Worm (Caenorhabditis elegans) whole organism, L3 larva: ENCODE measurements around the gene ags-3.

Experiments used
- R02D3.7 ChIP-seq: fragments of 150-350 bp; optimal IDR thresholded peaks from 2 replicates; lab custom pipeline; 2014; ENCODE audit warnings: missing biosample characterization, missing genetic modification characterization
- ZK546.5 ChIP-seq: sonication (generic microtip); optimal IDR thresholded peaks from 2 replicates; lab custom pipeline; 2017; ENCODE audit warnings: missing biosample characterization, missing genetic modification characterization
- ama-1 ChIP-seq: fragments of 150-350 bp; optimal IDR thresholded peaks from 2 replicates; lab custom pipeline; 2018
- ceh-16 ChIP-seq: sonication (generic microtip); optimal IDR thresholded peaks from 2 replicates; lab custom pipeline; 2017; ENCODE audit warnings: missing biosample characterization, missing genetic modification characterization
- ceh-28 ChIP-seq: fragments of 150-350 bp; optimal IDR thresholded peaks from 2 replicates; lab custom pipeline; 2014; ENCODE audit warnings: missing biosample characterization, missing genetic modification reagents, missing genetic modification characterization
- ceh-9 ChIP-seq: sonication (generic microtip); optimal IDR thresholded peaks from 2 replicates; lab custom pipeline; 2018; ENCODE audit warnings: missing biosample characterization, missing genetic modification characterization
- daf-12 ChIP-seq: fragments of 150-350 bp; optimal IDR thresholded peaks from 2 replicates; lab custom pipeline; 2014; ENCODE audit warnings: missing biosample characterization, missing genetic modification reagents, missing genetic modification characterization
- egl-5 ChIP-seq: fragments of 150-350 bp; optimal IDR thresholded peaks from 2 replicates; lab custom pipeline; 2017; ENCODE audit warnings: missing biosample characterization, missing genetic modification reagents, missing genetic modification characterization, inconsistent platforms
- elt-1 ChIP-seq: fragments of 150-350 bp; optimal IDR thresholded peaks from 2 replicates; lab custom pipeline; 2014; ENCODE audit warnings: missing biosample characterization, missing genetic modification characterization
- elt-2 ChIP-seq: sonication (generic microtip); optimal IDR thresholded peaks from 2 replicates; lab custom pipeline; 2016; ENCODE audit warnings: missing genetic modification reagents, mild to moderate bottlenecking, missing genetic modification characterization, missing compliant biosample characterization
- fkh-10 ChIP-seq: sonication (generic microtip); optimal IDR thresholded peaks from 2 replicates; lab custom pipeline; 2017; ENCODE audit warnings: missing biosample characterization, missing genetic modification reagents, missing genetic modification characterization
- fos-1 ChIP-seq: fragments of 150-350 bp; optimal IDR thresholded peaks from 2 replicates; lab custom pipeline; 2014; ENCODE audit warnings: missing biosample characterization, missing genetic modification characterization
- hmg-11 ChIP-seq: sonication (generic microtip); optimal IDR thresholded peaks from 2 replicates; lab custom pipeline; 2016; ENCODE audit warnings: missing genetic modification characterization, missing compliant biosample characterization
- jun-1 ChIP-seq: fragments of 150-350 bp; optimal IDR thresholded peaks from 2 replicates; lab custom pipeline; 2014; ENCODE audit warnings: missing biosample characterization, missing genetic modification reagents, missing genetic modification characterization
- lin-39 ChIP-seq: fragments of 150-350 bp; optimal IDR thresholded peaks from 2 replicates; lab custom pipeline; 2018; ENCODE audit warnings: missing biosample characterization, missing genetic modification reagents, missing genetic modification characterization
- lsy-12 ChIP-seq: sonication (generic microtip); optimal IDR thresholded peaks from 2 replicates; lab custom pipeline; 2016; ENCODE audit warnings: mild to moderate bottlenecking, missing genetic modification characterization, missing compliant biosample characterization
- nfya-1 ChIP-seq: sonication (generic microtip); optimal IDR thresholded peaks from 2 replicates; lab custom pipeline; 2017; ENCODE audit warnings: missing genetic modification characterization, mild to moderate bottlenecking, missing compliant biosample characterization, antibody characterized with exemption, moderate library complexity; ENCODE audit not compliant: insufficient read depth
- nhr-11 ChIP-seq: fragments of 150-350 bp; optimal IDR thresholded peaks from 2 replicates; lab custom pipeline; 2014; ENCODE audit warnings: missing biosample characterization, missing genetic modification characterization
- nhr-23 ChIP-seq: fragments of 150-350 bp; optimal IDR thresholded peaks from 2 replicates; lab custom pipeline; 2014; ENCODE audit warnings: missing biosample characterization, missing genetic modification reagents, missing genetic modification characterization
- nhr-28 ChIP-seq: fragments of 150-350 bp; optimal IDR thresholded peaks from 2 replicates; lab custom pipeline; 2014; ENCODE audit warnings: missing biosample characterization, missing genetic modification characterization
- nhr-43 ChIP-seq: sonication (generic microtip); optimal IDR thresholded peaks from 2 replicates; lab custom pipeline; 2016; ENCODE audit warnings: mild to moderate bottlenecking, missing genetic modification characterization, missing compliant biosample characterization; ENCODE audit not compliant: poor library complexity, severe bottlenecking
- nhr-67 ChIP-seq: fragments of 150-350 bp; optimal IDR thresholded peaks from 2 replicates; lab custom pipeline; 2014; ENCODE audit warnings: missing biosample characterization, missing genetic modification characterization
- nhr-77 ChIP-seq: fragments of 150-350 bp; optimal IDR thresholded peaks from 2 replicates; lab custom pipeline; 2014; ENCODE audit warnings: missing biosample characterization, missing genetic modification characterization
- pha-4 ChIP-seq: fragments of 150-350 bp; optimal IDR thresholded peaks from 2 replicates; lab custom pipeline; 2014; ENCODE audit warnings: missing biosample characterization, missing genetic modification reagents, missing genetic modification characterization
- pqm-1 ChIP-seq: fragments of 150-350 bp; optimal IDR thresholded peaks from 2 replicates; lab custom pipeline; 2017; ENCODE audit warnings: missing biosample characterization, missing genetic modification characterization, inconsistent platforms
- sea-2 ChIP-seq: fragments of 150-350 bp; sonication (generic microtip); optimal IDR thresholded peaks from 4 replicates; lab custom pipeline; 2014; ENCODE audit warnings: missing biosample characterization, missing genetic modification reagents, missing genetic modification characterization
- skn-1 ChIP-seq: fragments of 150-350 bp; optimal IDR thresholded peaks from 2 replicates; lab custom pipeline; 2014; ENCODE audit warnings: missing biosample characterization, missing genetic modification characterization
- snpc-4 ChIP-seq: fragments of 150-350 bp; optimal IDR thresholded peaks from 2 replicates; lab custom pipeline; 2014; ENCODE audit warnings: missing biosample characterization, missing genetic modification characterization
- tbx-2 ChIP-seq: sonication (generic microtip); optimal IDR thresholded peaks from 2 replicates; lab custom pipeline; 2016; ENCODE audit warnings: mild to moderate bottlenecking, missing genetic modification characterization, missing compliant biosample characterization
- unc-39 ChIP-seq: sonication (generic microtip); optimal IDR thresholded peaks from 4 replicates; lab custom pipeline; 2017; ENCODE audit warnings: missing biosample characterization, missing genetic modification characterization
- ztf-11 ChIP-seq: fragments of 150-350 bp; optimal IDR thresholded peaks from 2 replicates; lab custom pipeline; 2014; ENCODE audit warnings: missing biosample characterization, missing genetic modification characterization
- ztf-4 ChIP-seq: fragments of 150-350 bp; optimal IDR thresholded peaks from 2 replicates; lab custom pipeline; 2014; ENCODE audit warnings: missing biosample characterization, missing genetic modification characterization

The ags-3 gene

DNA sequence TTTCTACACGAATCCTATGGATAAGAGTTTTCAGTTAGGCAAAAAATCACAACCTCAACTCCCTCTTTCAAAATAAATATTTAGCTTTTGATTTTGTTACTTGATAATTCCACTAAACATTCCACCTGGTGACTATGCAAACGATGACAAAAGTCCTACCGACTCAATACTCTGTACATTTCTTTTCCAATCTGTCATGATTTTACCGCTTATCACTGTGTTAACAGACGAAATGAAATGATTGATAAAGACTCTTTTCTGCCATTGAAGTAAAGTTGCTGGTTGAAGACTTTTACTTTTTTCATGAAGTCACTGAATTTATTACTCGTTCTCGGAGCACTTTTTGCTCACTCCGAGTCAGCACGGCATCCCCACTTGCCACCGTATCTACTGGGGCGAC lies 25.8 kb upstream of the ags-3 start, which contains the start of gene C26B9.5:
TSS of gene C26B9.5 (plus strand) at position 244 of the 400 bp plus-strand sequence.
- TF ChIP-seq elt-2 (tag; lab: Kevin White, UChicago) (peak; percentile 54), unc-39 (tag; lab: Kevin White, UChicago) (no peak), lin-39 (tag; lab: Kevin White, UChicago) (no peak), daf-12 (tag; lab: Kevin White, UChicago) (no peak), elt-1 (tag; lab: Kevin White, UChicago) (no peak), hmg-11 (no peak), pha-4 (tag; lab: Kevin White, UChicago) (no peak), skn-1 (tag; lab: Kevin White, UChicago) (peak; percentile 69), ztf-4 (no peak), pqm-1 (tag; lab: Kevin White, UChicago) (peak; percentile 68)

DNA sequence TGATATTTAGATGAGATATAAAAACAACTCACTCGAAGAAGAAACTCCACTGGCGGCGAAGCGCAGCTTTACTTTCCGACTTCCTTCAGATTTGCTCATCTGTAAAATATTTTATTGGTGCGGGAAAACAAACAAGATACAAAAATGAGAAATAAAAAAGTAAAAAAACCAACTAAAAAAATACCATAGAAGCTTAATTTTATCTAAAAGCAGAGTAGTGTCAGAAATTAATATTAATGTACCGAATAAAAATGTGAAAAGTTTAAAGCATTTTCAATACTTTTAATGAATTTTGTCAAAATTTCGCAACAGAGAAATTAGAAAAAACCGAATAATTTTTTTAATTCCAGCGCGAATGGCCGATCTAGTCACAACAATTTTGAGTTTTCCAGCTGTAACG lies 19.9 kb upstream of the ags-3 start, which contains the start of gene sto-2:
TSS of gene sto-2 (minus strand) at position 101 of the 400 bp plus-strand sequence.
- TF ChIP-seq unc-39 (tag; lab: Kevin White, UChicago), result no peak
- TF ChIP-seq sea-2, result no peak
- no peak for TF ChIP-seq hmg-11
- no peak for TF ChIP-seq ama-1 (lab: Kevin White, UChicago)
- no peak for TF ChIP-seq jun-1 (tag; lab: Kevin White, UChicago)
- no peak for TF ChIP-seq elt-2 (tag; lab: Kevin White, UChicago)
- no peak for TF ChIP-seq R02D3.7
- TF ChIP-seq lin-39 (tag; lab: Kevin White, UChicago), result no peak
- TF ChIP-seq nhr-11, result no peak
- TF ChIP-seq ZK546.5 (tag; lab: Kevin White, UChicago), result no peak

DNA sequence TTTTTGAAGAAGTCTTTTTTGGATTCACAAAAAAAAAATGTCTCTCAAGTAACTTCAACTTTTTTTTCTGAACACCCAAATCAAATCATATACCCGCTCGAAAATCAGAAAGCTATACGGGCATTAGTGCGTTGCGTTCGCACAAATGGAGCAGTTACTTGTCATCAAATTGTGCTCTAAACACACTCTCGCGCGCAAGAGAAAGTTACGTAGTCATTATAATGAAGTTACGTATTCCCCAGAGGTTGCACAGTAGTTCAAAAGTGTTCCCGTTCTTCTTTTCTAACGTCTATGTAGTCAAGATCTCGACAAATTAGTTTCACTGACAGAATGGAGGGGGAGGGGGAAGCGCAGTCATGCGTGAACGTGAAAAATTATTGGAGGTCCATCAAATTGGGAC lies 18.2 kb upstream of the ags-3 start:
- TF ChIP-seq fos-1 (tag; lab: Kevin White, UChicago) (no peak), ztf-11 (tag; lab: Kevin White, UChicago) (no peak), nhr-77 (tag; lab: Kevin White, UChicago) (no peak), elt-2 (tag; lab: Kevin White, UChicago) (no peak), nhr-28 (no peak), nhr-23 (tag; lab: Kevin White, UChicago) (no peak), hmg-11 (no peak), ceh-16 (tag; lab: Kevin White, UChicago) (no peak), nhr-67 (tag; lab: Kevin White, UChicago) (no peak), unc-39 (tag; lab: Kevin White, UChicago) (no peak), elt-1 (tag; lab: Kevin White, UChicago) (no peak), nhr-43 (no peak), R02D3.7 (no peak), daf-12 (tag; lab: Kevin White, UChicago) (no peak), pqm-1 (tag; lab: Kevin White, UChicago) (no peak)

DNA sequence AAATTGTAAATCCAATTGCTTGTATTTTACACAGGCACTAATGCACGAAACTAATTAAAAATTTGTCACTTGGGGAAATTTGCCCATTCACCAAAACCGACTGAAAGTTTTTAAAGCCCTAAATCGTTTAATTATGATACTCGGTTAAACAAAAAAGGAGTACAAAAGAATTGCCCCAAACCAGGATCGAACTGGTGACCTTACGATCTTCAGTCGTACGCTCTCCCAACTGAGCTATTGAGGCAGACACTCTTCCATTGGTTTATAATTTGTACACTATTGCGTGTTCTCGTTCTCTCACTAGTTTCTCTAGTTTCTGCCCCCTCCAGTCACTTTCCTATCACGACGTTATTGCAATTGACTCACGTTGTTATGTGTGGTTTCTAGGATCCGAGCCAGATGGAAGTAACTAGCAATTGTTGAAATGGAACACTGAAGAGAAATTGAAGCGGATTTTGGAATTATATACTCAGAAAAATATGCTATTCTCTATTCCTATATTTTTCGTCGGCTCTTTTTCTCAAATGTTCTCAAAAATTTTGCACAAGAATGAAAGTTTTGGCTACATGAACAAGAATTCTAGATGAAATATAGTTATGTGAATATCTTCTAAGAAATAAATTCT lies 15.9 kb upstream of the ags-3 start:
- TF ChIP-seq jun-1 (tag; lab: Kevin White, UChicago) (no peak), tbx-2 (tag; lab: Kevin White, UChicago) (peak; percentile 46), nfya-1 (peak; percentile 36), lin-39 (tag; lab: Kevin White, UChicago) (peak; percentile 11), lsy-12 (tag; lab: Kevin White, UChicago) (peak; percentile 25), nhr-43 (peak; percentile 69), ceh-28 (tag; lab: Kevin White, UChicago) (no peak), nhr-77 (tag; lab: Kevin White, UChicago) (peak; percentile 34), egl-5 (tag; lab: Kevin White, UChicago) (no peak), elt-2 (tag; lab: Kevin White, UChicago) (peak; percentile 28), snpc-4 (tag; lab: Kevin White, UChicago) (peak; percentile 15), ceh-9 (tag; lab: Kevin White, UChicago) (no peak), hmg-11 (peak; percentile 65), fkh-10 (GFP tag; lab: Kevin White, UChicago) (no peak), nhr-67 (tag; lab: Kevin White, UChicago) (no peak)

DNA sequence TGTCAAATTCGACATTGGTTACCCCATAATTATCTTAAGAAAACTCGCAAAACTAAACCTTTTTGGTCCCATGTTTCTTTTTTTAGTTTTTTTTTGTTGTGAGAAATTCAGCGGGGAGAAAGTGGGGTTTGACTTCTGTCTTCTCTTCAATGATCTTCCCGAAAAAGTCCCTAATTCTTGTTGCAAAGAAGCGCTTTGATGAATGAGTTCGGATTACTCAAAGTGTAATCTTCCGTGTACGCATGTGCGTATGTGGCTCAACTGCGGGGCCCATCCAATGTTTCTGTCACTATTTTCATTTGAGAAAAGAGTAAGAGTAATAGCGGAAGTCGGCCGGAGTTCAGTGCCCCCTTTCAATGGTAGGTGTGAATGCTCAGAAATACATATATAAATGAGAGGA lies 7.8 kb upstream of the ags-3 start:
- peak; percentile 15 for TF ChIP-seq lin-39 (tag; lab: Kevin White, UChicago)
- TF ChIP-seq ama-1 (lab: Kevin White, UChicago), result no peak
- no peak for TF ChIP-seq ztf-4
- TF ChIP-seq, all 47 proteins: peak for 1
